Worm (Caenorhabditis elegans): Measurements from ENCODE around the gene C56C10.4.

C56C10.4 gene

ce11 chrII:6588605-6589292, 5.9 kb downstream of the C56C10.4 start, which contains the start of gene icd-1:
TSS of gene icd-1 (minus strand) at chrII:6588655.
- TF ChIP-seq lin-15B (tag; optimal IDR thresholded peaks at IDR 0.05) (peak; percentile 91), ZK546.5 (tag; optimal IDR thresholded peaks at IDR 0.05) (peak; percentile 11), pqm-1 (tag; optimal IDR thresholded peaks at IDR 0.05) (peak; percentile 66), nhr-11 (tag; optimal IDR thresholded peaks at IDR 0.05) (peak; percentile 95), nhr-67 (tag; optimal IDR thresholded peaks at IDR 0.05) (no peak), nhr-76 (tag; optimal IDR thresholded peaks at IDR 0.05) (peak; percentile 11), nhr-23 (tag; optimal IDR thresholded peaks at IDR 0.05) (peak; percentile 97), daf-12 (tag; optimal IDR thresholded peaks at IDR 0.05) (no peak), egl-27 (tag; optimal IDR thresholded peaks at IDR 0.05) (peak; percentile 86), aly-2 (tag; optimal IDR thresholded peaks at IDR 0.05) (peak; percentile 58), nhr-43 (tag; optimal IDR thresholded peaks at IDR 0.05; ENCODE audit: poor library complexity, severe bottlenecking) (peak; percentile 94), skn-1 (tag; optimal IDR thresholded peaks at IDR 0.05) (peak; percentile 68), pha-4 (tag; optimal IDR thresholded peaks at IDR 0.05) (peak; percentile 92), ceh-16 (tag; optimal IDR thresholded peaks at IDR 0.05) (peak; percentile 26), nhr-12 (tag; optimal IDR thresholded peaks at IDR 0.05) (no peak), elt-3 (tag; optimal IDR thresholded peaks at IDR 0.05) (no peak), jun-1 (tag; optimal IDR thresholded peaks at IDR 0.05) (peak; percentile 97), sea-2 (GFP tag; optimal IDR thresholded peaks at IDR 0.05) (peak; percentile 63), mdl-1 (tag; optimal IDR thresholded peaks at IDR 0.05) (peak; percentile 64), ama-1 (optimal IDR thresholded peaks at IDR 0.05) (peak; percentile 71), ceh-28 (tag; optimal IDR thresholded peaks at IDR 0.05) (peak; percentile 93), egl-5 (tag; optimal IDR thresholded peaks at IDR 0.05) (peak; percentile 93), nhr-77 (tag; optimal IDR thresholded peaks at IDR 0.05) (peak; percentile 63), eor-1 (tag; optimal IDR thresholded peaks at IDR 0.05) (peak in 1 of 2 experiments; percentile 75), nhr-237 (tag; optimal IDR thresholded peaks at IDR 0.05) (no peak), nhr-28 (tag; optimal IDR thresholded peaks at IDR 0.05) (no peak), fos-1 (tag; optimal IDR thresholded peaks at IDR 0.05) (peak; percentile 87), unc-39 (tag; optimal IDR thresholded peaks at IDR 0.05) (no peak), elt-2 (tag; optimal IDR thresholded peaks at IDR 0.05) (peak; percentile 84), hmg-11 (tag; optimal IDR thresholded peaks at IDR 0.05) (peak; percentile 84), lin-39 (tag; optimal IDR thresholded peaks at IDR 0.05) (peak; percentile 85), ceh-82 (tag; optimal IDR thresholded peaks at IDR 0.05) (peak; percentile 91), R02D3.7 (tag; optimal IDR thresholded peaks at IDR 0.05) (peak; percentile 89), nfya-1 (tag; optimal IDR thresholded peaks at IDR 0.05; ENCODE audit: insufficient read depth) (peak; percentile 94), mml-1 (tag; optimal IDR thresholded peaks at IDR 0.05) (no peak), fkh-2 (tag; optimal IDR thresholded peaks at IDR 0.05) (no peak), tbx-2 (tag; optimal IDR thresholded peaks at IDR 0.05) (peak; percentile 91), ceh-9 (tag; optimal IDR thresholded peaks at IDR 0.05) (no peak), zag-1 (tag; optimal IDR thresholded peaks at IDR 0.05) (peak; percentile 71), snpc-4 (tag; optimal IDR thresholded peaks at IDR 0.05) (peak; percentile 91), ztf-4 (tag; optimal IDR thresholded peaks at IDR 0.05) (peak; percentile 83), lsy-12 (tag; optimal IDR thresholded peaks at IDR 0.05) (peak; percentile 95), elt-1 (tag; optimal IDR thresholded peaks at IDR 0.05) (peak; percentile 58), unc-62 (GFP tag; optimal IDR thresholded peaks at IDR 0.05) (peak; percentile 87), ztf-11 (tag; optimal IDR thresholded peaks at IDR 0.05) (no peak), nhr-25 (tag; optimal IDR thresholded peaks at IDR 0.05) (peak; percentile 94), fkh-10 (GFP tag; optimal IDR thresholded peaks at IDR 0.05) (peak; percentile 64)

All from whole organism, L3 larva.